Worm (Caenorhabditis elegans) whole organism, L1 larva: ENCODE results near the gene R10E9.3.

Experiments used
- C34B4.2 ChIP-seq: sonication (generic microtip); optimal IDR thresholded peaks from 2 replicates; lab custom pipeline; 2017; ENCODE audit warnings: mild to moderate bottlenecking, missing genetic modification characterization, missing compliant biosample characterization
- F16B12.6 ChIP-seq: fragments of 150-350 bp; optimal IDR thresholded peaks from 2 replicates; lab custom pipeline; 2014; ENCODE audit warnings: missing biosample characterization, missing genetic modification characterization
- ceh-63 ChIP-seq: fragments of 200-800 bp; sonication (Bioruptor generic); optimal IDR thresholded peaks from 2 replicates; lab custom pipeline; 2018; ENCODE audit warnings: mild to moderate bottlenecking, missing genetic modification characterization, missing compliant biosample characterization
- ceh-8 ChIP-seq: fragments of 200-800 bp; sonication (Bioruptor generic); optimal IDR thresholded peaks from 2 replicates; lab custom pipeline; 2018; ENCODE audit warnings: mild to moderate bottlenecking, missing genetic modification characterization, moderate library complexity, missing compliant biosample characterization
- ceh-90 ChIP-seq: sonication (generic microtip); optimal IDR thresholded peaks from 2 replicates; lab custom pipeline; 2016; ENCODE audit warnings: missing genetic modification characterization, missing compliant biosample characterization
- ces-1 ChIP-seq: fragments of 150-350 bp; optimal IDR thresholded peaks from 2 replicates; lab custom pipeline; 2014; ENCODE audit warnings: missing biosample characterization, missing genetic modification reagents, missing genetic modification characterization
- dpl-1 ChIP-seq, 3 experiments: fragments of 150-350 bp in 2 of 3; sonication (generic microtip) in 1 of 3; optimal IDR thresholded peaks; 2 replicates each; lab custom pipeline; 2014 to 2017; ENCODE audit warnings: missing biosample characterization in 3 of 3, missing genetic modification characterization in 3 of 3, missing genetic modification reagents in 3 of 3
- dsc-1 ChIP-seq: sonication (generic microtip); optimal IDR thresholded peaks from 2 replicates; lab custom pipeline; 2016; ENCODE audit warnings: mild to moderate bottlenecking, missing genetic modification characterization, missing compliant biosample characterization
- efl-1 ChIP-seq, 4 experiments: fragments of 150-350 bp; optimal IDR thresholded peaks in 3 of 4; peaks in 1 of 4; 1 replicate in 1 of 4; 2 replicates in 3 of 4; lab custom pipeline; 2014; ENCODE audit warnings: missing biosample characterization in 2 of 4, missing genetic modification characterization in 2 of 4, missing genetic modification reagents in 2 of 4
- egl-27 ChIP-seq, 2 experiments: fragments of 150-350 bp in 1 of 2; sonication (generic microtip); optimal IDR thresholded peaks; 3 replicates each; lab custom pipeline; 2017 to 2018; ENCODE audit warnings: missing biosample characterization in 2 of 2, missing genetic modification characterization in 2 of 2, missing genetic modification reagents in 2 of 2
- elt-2 ChIP-seq: sonication (generic microtip); optimal IDR thresholded peaks from 2 replicates; lab custom pipeline; 2016; ENCODE audit warnings: missing genetic modification characterization, mild to moderate bottlenecking, inconsistent platforms, missing compliant biosample characterization, missing genetic modification reagents
- ets-5 ChIP-seq: fragments of 200-800 bp; sonication (Bioruptor generic); IDR thresholded peaks from 2 replicates; pipeline ENCODE4 v1.3.6; 2022; ENCODE audit warnings: missing genetic modification characterization, missing compliant biosample characterization
- fkh-4 ChIP-seq: sonication (generic microtip); optimal IDR thresholded peaks from 2 replicates; lab custom pipeline; 2016; ENCODE audit warnings: missing compliant biosample characterization, missing genetic modification characterization, borderline replicate concordance
- fkh-8 ChIP-seq: sonication (generic microtip); optimal IDR thresholded peaks from 2 replicates; lab custom pipeline; 2016; ENCODE audit warnings: mild to moderate bottlenecking, missing genetic modification characterization, missing compliant biosample characterization
- fos-1 ChIP-seq: fragments of 150-350 bp; optimal IDR thresholded peaks from 2 replicates; lab custom pipeline; 2014; ENCODE audit warnings: missing biosample characterization, missing genetic modification characterization
- grh-1 ChIP-seq: fragments of 200-800 bp; sonication (Bioruptor generic); IDR thresholded peaks from 2 replicates; pipeline ENCODE4 v1.3.6; 2022; ENCODE audit warnings: missing genetic modification reagents, missing genetic modification characterization, missing compliant biosample characterization
- hlh-17 ChIP-seq: fragments of 200-800 bp; sonication (Bioruptor generic); optimal IDR thresholded peaks from 2 replicates; lab custom pipeline; 2018; ENCODE audit warnings: missing genetic modification characterization, mild to moderate bottlenecking, missing compliant biosample characterization, moderate library complexity, borderline replicate concordance
- irx-1 ChIP-seq: sonication (generic microtip); optimal IDR thresholded peaks from 2 replicates; lab custom pipeline; 2016; ENCODE audit warnings: missing genetic modification characterization, missing compliant biosample characterization
- jun-1 ChIP-seq: fragments of 150-350 bp; optimal IDR thresholded peaks from 2 replicates; lab custom pipeline; 2014; ENCODE audit warnings: missing biosample characterization, missing genetic modification reagents, missing genetic modification characterization
- lin-14 ChIP-seq: fragments of 200-800 bp; sonication (Bioruptor generic); optimal IDR thresholded peaks from 2 replicates; lab custom pipeline; 2018; ENCODE audit warnings: mild to moderate bottlenecking, missing genetic modification characterization, moderate library complexity, missing compliant biosample characterization
- lin-35 ChIP-seq, 2 experiments: fragments of 150-350 bp; optimal IDR thresholded peaks; 2 replicates each; lab custom pipeline; 2014; ENCODE audit warnings: missing biosample characterization in 2 of 2, missing genetic modification characterization in 2 of 2, missing genetic modification reagents in 2 of 2
- lir-3 ChIP-seq: sonication (generic microtip); optimal IDR thresholded peaks from 2 replicates; lab custom pipeline; 2016; ENCODE audit warnings: mild to moderate bottlenecking, missing genetic modification characterization, moderate library complexity, missing compliant biosample characterization; ENCODE audit not compliant: poor library complexity
- lsy-2 ChIP-seq, 2 experiments: fragments of 150-350 bp; optimal IDR thresholded peaks; 2 replicates each; lab custom pipeline; 2014; ENCODE audit warnings: missing biosample characterization in 2 of 2, missing genetic modification characterization in 2 of 2
- mab-9 ChIP-seq: fragments of 200-800 bp; sonication (Bioruptor generic); IDR thresholded peaks from 2 replicates; pipeline ENCODE4 v1.3.6; 2022; ENCODE audit warnings: missing genetic modification reagents, missing genetic modification characterization, missing compliant biosample characterization
- mef-2 ChIP-seq: fragments of 150-350 bp; optimal IDR thresholded peaks from 2 replicates; lab custom pipeline; 2014; ENCODE audit warnings: missing biosample characterization, missing genetic modification characterization
- nhr-12 ChIP-seq: sonication (generic microtip); optimal IDR thresholded peaks from 2 replicates; lab custom pipeline; 2017; ENCODE audit warnings: missing biosample characterization, missing genetic modification characterization
- nhr-19 ChIP-seq: fragments of 200-800 bp; sonication (Bioruptor generic); conservative IDR thresholded peaks from 2 replicates; pipeline ENCODE4 v1.3.6; 2022; ENCODE audit warnings: missing genetic modification characterization, missing compliant biosample characterization
- nhr-71 ChIP-seq: sonication (generic microtip); optimal IDR thresholded peaks from 2 replicates; lab custom pipeline; 2016; ENCODE audit warnings: mild to moderate bottlenecking, missing genetic modification characterization, moderate library complexity, missing compliant biosample characterization
- nhr-76 ChIP-seq: sonication (generic microtip); optimal IDR thresholded peaks from 2 replicates; lab custom pipeline; 2017; ENCODE audit warnings: missing biosample characterization, missing genetic modification characterization
- nhr-85 ChIP-seq: sonication (generic microtip); peaks from one replicate; lab custom pipeline; 2016; ENCODE audit warnings: missing genetic modification characterization, inconsistent platforms, missing compliant biosample characterization
- nhr-90 ChIP-seq: sonication (generic microtip); optimal IDR thresholded peaks from 2 replicates; lab custom pipeline; 2016; ENCODE audit warnings: mild to moderate bottlenecking, missing genetic modification characterization, missing compliant biosample characterization; ENCODE audit not compliant: poor library complexity
- pag-3 ChIP-seq: sonication (generic microtip); optimal IDR thresholded peaks from 2 replicates; lab custom pipeline; 2017; ENCODE audit warnings: missing genetic modification characterization, mild to moderate bottlenecking, missing compliant biosample characterization, antibody characterized with exemption, borderline replicate concordance; ENCODE audit not compliant: insufficient read depth
- rnt-1 ChIP-seq: sonication (generic microtip); optimal IDR thresholded peaks from 2 replicates; lab custom pipeline; 2016; ENCODE audit warnings: mild to moderate bottlenecking, missing genetic modification characterization, moderate library complexity, missing compliant biosample characterization
- snpc-4 ChIP-seq: fragments of 150-350 bp; optimal IDR thresholded peaks from 2 replicates; lab custom pipeline; 2014; ENCODE audit warnings: missing biosample characterization, missing genetic modification characterization
- snu-23 ChIP-seq: sonication (generic microtip); optimal IDR thresholded peaks from 2 replicates; lab custom pipeline; 2016; ENCODE audit warnings: missing genetic modification characterization, missing compliant biosample characterization
- sup-37 ChIP-seq: fragments of 200-800 bp; sonication (Bioruptor generic); optimal IDR thresholded peaks from 2 replicates; lab custom pipeline; 2018; ENCODE audit warnings: mild to moderate bottlenecking, missing genetic modification characterization, missing compliant biosample characterization
- tlp-1 ChIP-seq: fragments of 150-350 bp; optimal IDR thresholded peaks from 2 replicates; lab custom pipeline; 2014; ENCODE audit warnings: missing biosample characterization, missing genetic modification characterization
- unc-130 ChIP-seq: fragments of 150-350 bp; optimal IDR thresholded peaks from 2 replicates; lab custom pipeline; 2017; ENCODE audit warnings: missing biosample characterization, missing genetic modification characterization, inconsistent platforms
- unc-62 ChIP-seq: fragments of 150-350 bp; optimal IDR thresholded peaks from 2 replicates; lab custom pipeline; 2014; ENCODE audit warnings: missing biosample characterization, missing genetic modification reagents, missing genetic modification characterization
- vab-15 ChIP-seq: sonication (generic microtip); optimal IDR thresholded peaks from 2 replicates; lab custom pipeline; 2017; ENCODE audit warnings: missing genotype, mild to moderate bottlenecking, missing genetic modification characterization, missing compliant biosample characterization
- zip-4 ChIP-seq: fragments of 200-800 bp; sonication (Bioruptor generic); optimal IDR thresholded peaks from 2 replicates; lab custom pipeline; 2018; ENCODE audit warnings: mild to moderate bottlenecking, missing genetic modification characterization, moderate library complexity, missing compliant biosample characterization
- ztf-11 ChIP-seq, 2 experiments: sonication (generic microtip); optimal IDR thresholded peaks; 2 replicates each; lab custom pipeline; 2016 to 2017; ENCODE audit warnings: missing genetic modification characterization in 2 of 2, missing biosample characterization in 1 of 2, missing compliant biosample characterization in 1 of 2

R10E9.3 gene

ce11 chrIII:3926116-3926515 is 33.9 kb upstream of the R10E9.3 start, which contains the start of gene ZK1058.9:
TSS of gene ZK1058.9 (minus strand) at chrIII:3926216.
- TF ChIP-seq efl-1 (optimal IDR thresholded peaks at IDR 0.05; lab: Kevin White, UChicago), result no peak
- peak in 1 of 2 experiments; percentile 83 for TF ChIP-seq efl-1 (GFP tag; optimal IDR thresholded peaks at IDR 0.05 in 1 of 2; lab: Kevin White, UChicago)
- no peak for TF ChIP-seq lir-3

- TF ChIP-seq tlp-1 (tag; lab: Kevin White, UChicago) (no peak), nhr-90 (no peak), fkh-8 (tag; lab: Kevin White, UChicago) (no peak), hlh-17 (GFP tag; lab: Kevin White, UChicago) (no peak), efl-1 (optimal IDR thresholded peaks at IDR 0.05; lab: Kevin White, UChicago) (no peak), efl-1 (GFP tag; optimal IDR thresholded peaks at IDR 0.05 in 1 of 2; lab: Kevin White, UChicago) (no peak), snpc-4 (tag; lab: Kevin White, UChicago) (no peak), pag-3 (tag; lab: Kevin White, UChicago) (no peak), ceh-63 (GFP tag; lab: Kevin White, UChicago) (no peak), mab-9 (GFP tag; lab: Robert Waterston, UW) (no peak), mef-2 (tag; lab: Kevin White, UChicago) (no peak), unc-130 (tag; lab: Kevin White, UChicago) (no peak), irx-1 (tag; lab: Kevin White, UChicago) (no peak), ztf-11 (tag; optimal IDR thresholded peaks at IDR 0.05; lab: Kevin White, UChicago) (no peak), fos-1 (tag; lab: Kevin White, UChicago) (no peak), nhr-76 (tag; lab: Kevin White, UChicago) (no peak), nhr-12 (tag; lab: Kevin White, UChicago) (no peak), zip-4 (GFP tag; lab: Kevin White, UChicago) (no peak)
Observed at ce11 chrIII:3926801-3927200, 33.2 kb upstream of the R10E9.3 start.

ce11 chrIII:3927450-3927849 is 32.6 kb upstream of the R10E9.3 start:
- TF ChIP-seq vab-15 (tag; lab: Kevin White, UChicago) (no peak), lin-35 (GFP tag; optimal IDR thresholded peaks at IDR 0.05; lab: Kevin White, UChicago) (peak in 1 of 2 experiments; percentile 30), dsc-1 (tag; lab: Kevin White, UChicago) (peak; percentile 51), tlp-1 (tag; lab: Kevin White, UChicago) (no peak), efl-1 (optimal IDR thresholded peaks at IDR 0.05; lab: Kevin White, UChicago) (peak; percentile 9 to 44), efl-1 (GFP tag; optimal IDR thresholded peaks at IDR 0.05 in 1 of 2; lab: Kevin White, UChicago) (peak; percentile 49 to 91), ceh-90 (tag; lab: Kevin White, UChicago) (no peak), nhr-85 (tag; lab: Kevin White, UChicago) (no peak), unc-130 (tag; lab: Kevin White, UChicago) (peak; percentile 65), ceh-8 (GFP tag; lab: Kevin White, UChicago) (no peak), snu-23 (GFP tag; lab: Kevin White, UChicago) (peak; percentile 25), jun-1 (tag; lab: Kevin White, UChicago) (no peak), unc-62 (GFP tag; lab: Kevin White, UChicago) (no peak), fkh-8 (tag; lab: Kevin White, UChicago) (no peak), nhr-71 (tag; lab: Kevin White, UChicago) (peak; percentile 61), fkh-4 (no peak), lsy-2 (tag; optimal IDR thresholded peaks at IDR 0.05; lab: Kevin White, UChicago) (peak; percentile 15 to 38), sup-37 (no peak), elt-2 (tag; lab: Kevin White, UChicago) (no peak), dpl-1 (GFP tag; optimal IDR thresholded peaks at IDR 0.05; lab: Kevin White, UChicago) (peak in 2 of 3 experiments; percentile 18 to 27), ets-5 (GFP tag; lab: Robert Waterston, UW) (no peak), F16B12.6 (tag; lab: Kevin White, UChicago) (no peak), ces-1 (GFP tag; lab: Kevin White, UChicago) (no peak), pag-3 (tag; lab: Kevin White, UChicago) (peak; percentile 92), lin-14 (GFP tag; lab: Kevin White, UChicago) (peak; percentile 79), egl-27 (tag; optimal IDR thresholded peaks at IDR 0.05; lab: Kevin White, UChicago) (no peak), rnt-1 (tag; lab: Kevin White, UChicago) (peak; percentile 58), C34B4.2 (tag; lab: Kevin White, UChicago) (no peak), fos-1 (tag; lab: Kevin White, UChicago) (no peak), grh-1 (GFP tag; lab: Robert Waterston, UW) (no peak), nhr-19 (GFP tag; lab: Robert Waterston, UW) (peak; percentile 43; the same call in 1 of the 2 replicates)
